Worm (Caenorhabditis elegans) whole organism, young adult: ENCODE measurements around the gene pro-1.

Source experiments
- B0035.1 ChIP-seq: sonication (generic microtip); optimal IDR thresholded peaks from 2 replicates; lab custom pipeline; 2016; ENCODE audit warnings: missing genetic modification characterization, mild to moderate bottlenecking, missing compliant biosample characterization, missing genotype, missing genetic modification reagents
- B0336.3 ChIP-seq: fragments of 200-800 bp; sonication (Bioruptor generic); IDR thresholded peaks from 2 replicates; pipeline ENCODE4 v1.3.6; 2022; ENCODE audit warnings: missing genetic modification characterization, missing compliant biosample characterization
- F49E8.2 ChIP-seq: sonication (generic microtip); optimal IDR thresholded peaks from 3 replicates; lab custom pipeline; 2017; ENCODE audit warnings: missing genetic modification characterization, mild to moderate bottlenecking, missing compliant biosample characterization, antibody characterized with exemption, moderate library complexity; ENCODE audit not compliant: insufficient read depth
- F52B5.7 ChIP-seq: sonication (generic microtip); optimal IDR thresholded peaks from 2 replicates; lab custom pipeline; 2016; ENCODE audit warnings: mild to moderate bottlenecking, missing genetic modification characterization, missing compliant biosample characterization
- F55B11.4 ChIP-seq: sonication (generic microtip); optimal IDR thresholded peaks from 2 replicates; lab custom pipeline; 2016; ENCODE audit warnings: missing compliant biosample characterization, missing genetic modification characterization, borderline replicate concordance; ENCODE audit not compliant: insufficient read depth
- F57A8.1 ChIP-seq: fragments of 200-800 bp; sonication (Bioruptor generic); optimal IDR thresholded peaks from 2 replicates; lab custom pipeline; 2018; ENCODE audit warnings: mild to moderate bottlenecking, missing genetic modification characterization, moderate library complexity, missing compliant biosample characterization
- F57C9.4 ChIP-seq: sonication (generic microtip); optimal IDR thresholded peaks from 2 replicates; lab custom pipeline; 2017; ENCODE audit warnings: mild to moderate bottlenecking, missing genetic modification characterization, missing compliant biosample characterization
- K12H6.12 ChIP-seq: fragments of 200-800 bp; sonication (Bioruptor generic); optimal IDR thresholded peaks from 2 replicates; lab custom pipeline; 2018; ENCODE audit warnings: mild to moderate bottlenecking, missing genetic modification characterization, missing compliant biosample characterization
- T07F8.4 ChIP-seq: sonication (generic microtip); optimal IDR thresholded peaks from 2 replicates; lab custom pipeline; 2016; ENCODE audit warnings: mild to moderate bottlenecking, missing genetic modification characterization, moderate library complexity, missing compliant biosample characterization
- Y79H2A.3 ChIP-seq: fragments of 200-800 bp; sonication (Bioruptor generic); conservative IDR thresholded peaks from 2 replicates; pipeline ENCODE4 v1.3.6; 2022; ENCODE audit warnings: missing genetic modification reagents, missing genetic modification characterization, missing compliant biosample characterization
- Y95B8A.8 ChIP-seq: fragments of 200-800 bp; sonication (Bioruptor generic); IDR thresholded peaks from 2 replicates; pipeline ENCODE4 v1.3.6; 2022; ENCODE audit warnings: missing genetic modification reagents, missing genetic modification characterization, missing compliant biosample characterization
- aptf-2 ChIP-seq: fragments of 200-800 bp; sonication (Bioruptor generic); conservative IDR thresholded peaks from 2 replicates; pipeline ENCODE4 v1.3.6; 2022; ENCODE audit warnings: missing genetic modification reagents, missing genetic modification characterization, missing compliant biosample characterization
- atf-7 ChIP-seq: sonication (generic microtip); optimal IDR thresholded peaks from 2 replicates; lab custom pipeline; 2017; ENCODE audit warnings: mild to moderate bottlenecking, missing genetic modification characterization, missing compliant biosample characterization
- ccch-3 ChIP-seq: fragments of 200-800 bp; sonication (Bioruptor generic); optimal IDR thresholded peaks from 2 replicates; lab custom pipeline; 2018; ENCODE audit warnings: mild to moderate bottlenecking, missing genetic modification characterization, missing compliant biosample characterization
- cebp-1 ChIP-seq, 2 experiments: fragments of 200-800 bp in 1 of 2; sonication (Bioruptor generic) in 1 of 2; sonication (generic microtip) in 1 of 2; IDR thresholded peaks in 1 of 2; optimal IDR thresholded peaks in 1 of 2; 2 replicates each; pipeline versions ENCODE4 v1.3.6 to Lab custom; 2017 to 2022; ENCODE audit warnings: missing compliant biosample characterization in 2 of 2, missing genetic modification characterization in 2 of 2, mild to moderate bottlenecking in 1 of 2, missing genetic modification reagents in 1 of 2, moderate library complexity in 1 of 2
- ceh-40 ChIP-seq: fragments of 200-800 bp; sonication (Bioruptor generic); IDR thresholded peaks from 2 replicates; pipeline ENCODE4 v1.3.6; 2022; ENCODE audit warnings: missing genetic modification characterization, missing compliant biosample characterization
- die-1 ChIP-seq: sonication (generic microtip); optimal IDR thresholded peaks from 2 replicates; lab custom pipeline; 2016; ENCODE audit warnings: missing genotype, mild to moderate bottlenecking, missing genetic modification characterization, missing compliant biosample characterization
- efl-1 ChIP-seq: fragments of 150-350 bp; optimal IDR thresholded peaks from 2 replicates; lab custom pipeline; 2014; ENCODE audit warnings: missing biosample characterization, missing genetic modification reagents, missing genetic modification characterization
- ekl-4 ChIP-seq: fragments of 200-800 bp; sonication (Bioruptor generic); IDR thresholded peaks from 2 replicates; pipeline ENCODE4 v1.3.6; 2022; ENCODE audit warnings: missing genetic modification reagents, missing genetic modification characterization, missing compliant biosample characterization
- fkh-3 ChIP-seq: sonication (generic microtip); optimal IDR thresholded peaks from 2 replicates; lab custom pipeline; 2016; ENCODE audit warnings: mild to moderate bottlenecking, missing genetic modification characterization, missing compliant biosample characterization
- let-526 ChIP-seq: fragments of 200-800 bp; sonication (Bioruptor generic); IDR thresholded peaks from 2 replicates; pipeline ENCODE4 v1.3.6; 2022; ENCODE audit warnings: missing genetic modification reagents, missing genetic modification characterization, missing compliant biosample characterization
- let-607 ChIP-seq, 2 experiments: fragments of 200-800 bp in 1 of 2; sonication (Bioruptor generic) in 1 of 2; sonication (generic microtip) in 1 of 2; optimal IDR thresholded peaks; 2 replicates each; lab custom pipeline; 2016 to 2018; ENCODE audit warnings: mild to moderate bottlenecking in 2 of 2, missing compliant biosample characterization in 2 of 2, missing genetic modification characterization in 2 of 2, moderate library complexity in 2 of 2, missing genotype in 1 of 2
- lin-40 ChIP-seq: sonication (generic microtip); optimal IDR thresholded peaks from 2 replicates; lab custom pipeline; 2016; ENCODE audit warnings: missing genetic modification characterization, mild to moderate bottlenecking, missing compliant biosample characterization, missing genotype, missing genetic modification reagents
- madf-6 ChIP-seq: fragments of 200-800 bp; sonication (Bioruptor generic); IDR thresholded peaks from 2 replicates; pipeline ENCODE4 v1.3.6; 2022; ENCODE audit warnings: missing genetic modification reagents, missing genetic modification characterization, missing compliant biosample characterization
- mel-28 ChIP-seq: sonication (generic microtip); optimal IDR thresholded peaks from 2 replicates; lab custom pipeline; 2016; ENCODE audit warnings: borderline replicate concordance, mild to moderate bottlenecking, missing genetic modification characterization, missing compliant biosample characterization
- mxl-1 ChIP-seq: sonication (generic microtip); optimal IDR thresholded peaks from 2 replicates; lab custom pipeline; 2016; ENCODE audit warnings: missing genetic modification characterization, missing compliant biosample characterization
- nfyb-1 ChIP-seq: fragments of 200-800 bp; sonication (Bioruptor generic); IDR thresholded peaks from 2 replicates; pipeline ENCODE4 v1.3.6; 2022; ENCODE audit warnings: missing genetic modification reagents, missing genetic modification characterization, missing compliant biosample characterization
- nhr-90 ChIP-seq: sonication (generic microtip); optimal IDR thresholded peaks from 2 replicates; lab custom pipeline; 2016; ENCODE audit warnings: missing genotype, mild to moderate bottlenecking, missing genetic modification characterization, missing compliant biosample characterization
- pbrm-1 ChIP-seq: fragments of 200-800 bp; sonication (Bioruptor generic); IDR thresholded peaks from 2 replicates; pipeline ENCODE4 v1.3.6; 2022; ENCODE audit warnings: missing genetic modification reagents, missing genetic modification characterization, missing compliant biosample characterization
- pha-4 ChIP-seq: fragments of 150-350 bp; sonication (generic microtip); optimal IDR thresholded peaks from 2 replicates; lab custom pipeline; 2014; ENCODE audit warnings: missing biosample characterization, missing genetic modification reagents, missing genetic modification characterization
- snpc-4 ChIP-seq, 5 experiments: fragments of 150-350 bp in 1 of 5; sonication (generic microtip) in 4 of 5; optimal IDR thresholded peaks; 2 replicates each; lab custom pipeline; 2014 to 2018; ENCODE audit warnings: missing genetic modification characterization in 5 of 5, missing biosample characterization in 3 of 5, antibody characterized with exemption in 2 of 5, mild to moderate bottlenecking in 2 of 5, missing compliant biosample characterization in 2 of 5, missing genotype in 2 of 5, moderate library complexity in 2 of 5, missing genetic modification reagents in 1 of 5
- sptf-2 ChIP-seq: fragments of 200-800 bp; sonication (Bioruptor generic); optimal IDR thresholded peaks from 2 replicates; lab custom pipeline; 2018; ENCODE audit warnings: mild to moderate bottlenecking, missing genetic modification characterization, missing compliant biosample characterization
- tbx-9 ChIP-seq: sonication (generic microtip); optimal IDR thresholded peaks from 2 replicates; lab custom pipeline; 2016; ENCODE audit warnings: borderline replicate concordance, missing genetic modification characterization, inconsistent platforms, missing compliant biosample characterization
- tlf-1 ChIP-seq: fragments of 200-800 bp; sonication (Bioruptor generic); optimal IDR thresholded peaks from 2 replicates; lab custom pipeline; 2018; ENCODE audit warnings: mild to moderate bottlenecking, missing genetic modification characterization, missing compliant biosample characterization
- zfh-2 ChIP-seq: fragments of 200-800 bp; sonication (Bioruptor generic); conservative IDR thresholded peaks from 2 replicates; pipeline ENCODE4 v1.3.6; 2022; ENCODE audit warnings: missing genetic modification reagents, missing genetic modification characterization, missing compliant biosample characterization
- ztf-3 ChIP-seq: fragments of 200-800 bp; sonication (Bioruptor generic); optimal IDR thresholded peaks from 2 replicates; lab custom pipeline; 2018; ENCODE audit warnings: mild to moderate bottlenecking, missing genetic modification characterization, missing compliant biosample characterization

The pro-1 gene

ce11 chrII:10541923-10542486 is at the start of gene pro-1 (continued):
- peak; percentile 85 for TF ChIP-seq Y95B8A.8 (GFP tag; lab: Robert Waterston, UW)
- peak; percentile 81 for TF ChIP-seq atf-7
- peak; percentile 36 for TF ChIP-seq F57C9.4 (tag; lab: Kevin White, UChicago)
- peak; percentile 84 for TF ChIP-seq let-526 (GFP tag; lab: Robert Waterston, UW)
- peak; percentile 67 for TF ChIP-seq pha-4 (tag; lab: Kevin White, UChicago)
- no peak for TF ChIP-seq die-1
- TF ChIP-seq B0035.1 (tag; lab: Kevin White, UChicago): peak; percentile 88
- peak; percentile 86 for TF ChIP-seq F52B5.7 (tag; lab: Kevin White, UChicago)
- TF ChIP-seq ceh-40 (GFP tag; lab: Robert Waterston, UW): peak; percentile 80
- TF ChIP-seq T07F8.4 (tag; lab: Kevin White, UChicago): no peak
- TF ChIP-seq mel-28 (tag; lab: Kevin White, UChicago): peak; percentile 65
- TF ChIP-seq let-607 (tag; optimal IDR thresholded peaks at IDR 0.05; lab: Kevin White, UChicago): peak; percentile 35 to 53
- TF ChIP-seq nfyb-1 (GFP tag; lab: Robert Waterston, UW): peak; percentile 98
- peak; percentile 4; the same call in 1 of the 2 replicates for TF ChIP-seq B0336.3
- peak; percentile 15 for TF ChIP-seq ccch-3
- peak; percentile 5 for TF ChIP-seq tbx-9 (tag; lab: Kevin White, UChicago)
- TF ChIP-seq zfh-2 (GFP tag; lab: Robert Waterston, UW): no peak
- no peak for TF ChIP-seq snpc-4 (GFP tag; optimal IDR thresholded peaks at IDR 0.05; lab: Kevin White, UChicago)
- peak in 2 of 4 experiments; percentile 58 to 67 for TF ChIP-seq snpc-4 (tag; optimal IDR thresholded peaks at IDR 0.05; lab: Kevin White, UChicago)
- peak; percentile 76 for TF ChIP-seq tlf-1 (GFP tag; lab: Kevin White, UChicago)
- TF ChIP-seq nhr-90 (tag; lab: Kevin White, UChicago): no peak
- TF ChIP-seq cebp-1 (GFP tag; IDR thresholded peaks at IDR 0.05; lab: Robert Waterston, UW): peak; percentile 18; the same call in 1 of the 2 replicates
- peak; percentile 89 for TF ChIP-seq cebp-1 (tag; optimal IDR thresholded peaks at IDR 0.05; lab: Kevin White, UChicago)
- TF ChIP-seq ztf-3 (GFP tag; lab: Kevin White, UChicago): peak; percentile 14
- 0 out of 2 replicates have a peak, but pooled peaks have one; percentile 7 for TF ChIP-seq Y79H2A.3 (GFP tag; lab: Robert Waterston, UW)
- no peak for TF ChIP-seq efl-1
- TF ChIP-seq aptf-2: no peak
- TF ChIP-seq lin-40 (tag; lab: Kevin White, UChicago): peak; percentile 85

ce11 chrII:10587742-10588141 is 45.9 kb upstream of the pro-1 start, which contains the start of gene crn-3:
Gene crn-3, plus strand, starts transcription at chrII:10588042.
- TF ChIP-seq fkh-3 (tag; lab: Kevin White, UChicago) (no peak), ekl-4 (0 out of 2 replicates have a peak, but pooled peaks have one; percentile 18), madf-6 (0 out of 2 replicates have a peak, but pooled peaks have one; percentile 37), mxl-1 (tag; lab: Kevin White, UChicago) (no peak), pbrm-1 (GFP tag; lab: Robert Waterston, UW) (0 out of 2 replicates have a peak, but pooled peaks have one; percentile 22), sptf-2 (GFP tag; lab: Kevin White, UChicago) (no peak), F57A8.1 (no peak), K12H6.12 (tag; lab: Kevin White, UChicago) (no peak), F55B11.4 (tag; lab: Kevin White, UChicago) (no peak), F49E8.2 (tag; lab: Kevin White, UChicago) (no peak)
